Worm (Caenorhabditis elegans): ENCODE results near the gene clec-171.

ce11 chrIV:1397895-1398294, 29.3 kb downstream of the clec-171 start:
- TF ChIP-seq zip-5 (tag; optimal IDR thresholded peaks at IDR 0.05) (no peak), ceh-34 (tag; optimal IDR thresholded peaks at IDR 0.05) (no peak), unc-55 (GFP tag; optimal IDR thresholded peaks at IDR 0.05) (no peak), ceh-19 (GFP tag; optimal IDR thresholded peaks at IDR 0.05) (no peak), F13H6.1 (tag; optimal IDR thresholded peaks at IDR 0.05) (no peak), sox-4 (tag; optimal IDR thresholded peaks at IDR 0.05) (no peak), tbx-7 (tag; optimal IDR thresholded peaks at IDR 0.05) (no peak), ama-1 (optimal IDR thresholded peaks at IDR 0.05) (no peak), unc-86 (tag; optimal IDR thresholded peaks at IDR 0.05) (no peak), pat-9 (tag; optimal IDR thresholded peaks at IDR 0.05) (no peak)

Measured in whole organism, late embryonic.